Worm (Caenorhabditis elegans) whole organism, late embryonic: ENCODE results near the gene C02E7.10.

Source experiments
- elt-2 ChIP-seq: sonication (generic microtip); optimal IDR thresholded peaks from 2 replicates; lab custom pipeline; 2016; ENCODE audit warnings: missing genetic modification reagents, missing genetic modification characterization, missing compliant biosample characterization
- pag-3 ChIP-seq: sonication (generic microtip); optimal IDR thresholded peaks from 2 replicates; lab custom pipeline; 2016; ENCODE audit warnings: missing compliant biosample characterization, missing genetic modification characterization, borderline replicate concordance
- ttx-3 ChIP-seq: sonication (generic microtip); optimal IDR thresholded peaks from 2 replicates; lab custom pipeline; 2016; ENCODE audit warnings: missing genetic modification reagents, missing genetic modification characterization, missing compliant biosample characterization

- TF ChIP-seq ttx-3 (tag; lab: Kevin White, UChicago) (no peak), pag-3 (tag; lab: Kevin White, UChicago) (no peak), elt-2 (tag; lab: Kevin White, UChicago) (no peak)
These were observed 37.9 kb downstream of the C02E7.10 start, which contains the start of gene ugt-11 for ce11 chrV:4894971-4895370.
